Fruit fly (Drosophila melanogaster): ENCODE measurements around the gene CG32713.

CG32713 gene

DNA sequence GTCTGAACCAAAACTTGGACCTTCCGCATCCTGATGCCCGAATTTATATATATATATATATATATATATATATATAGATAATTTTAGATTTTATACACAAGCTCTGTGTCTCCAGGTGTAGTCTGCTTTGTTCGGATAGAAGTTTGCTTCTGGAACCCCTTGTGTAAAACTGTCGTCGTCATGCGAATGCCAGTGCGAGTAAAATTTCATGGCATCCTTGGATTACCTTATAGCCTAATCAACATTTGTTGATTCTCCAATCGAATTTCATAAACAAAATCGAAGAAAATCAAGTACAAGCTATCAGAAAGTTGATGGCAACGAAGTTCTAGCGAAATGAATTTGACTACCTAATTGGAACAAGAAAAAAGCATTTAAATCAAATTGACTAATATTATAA lies at the start of gene CG32713:
TSS of gene CG32713 (minus strand) at position 101 of the 400 bp plus-strand sequence.
- no peak for TF ChIP-seq noc (tag; optimal IDR thresholded peaks at IDR 0.05)

DNA sequence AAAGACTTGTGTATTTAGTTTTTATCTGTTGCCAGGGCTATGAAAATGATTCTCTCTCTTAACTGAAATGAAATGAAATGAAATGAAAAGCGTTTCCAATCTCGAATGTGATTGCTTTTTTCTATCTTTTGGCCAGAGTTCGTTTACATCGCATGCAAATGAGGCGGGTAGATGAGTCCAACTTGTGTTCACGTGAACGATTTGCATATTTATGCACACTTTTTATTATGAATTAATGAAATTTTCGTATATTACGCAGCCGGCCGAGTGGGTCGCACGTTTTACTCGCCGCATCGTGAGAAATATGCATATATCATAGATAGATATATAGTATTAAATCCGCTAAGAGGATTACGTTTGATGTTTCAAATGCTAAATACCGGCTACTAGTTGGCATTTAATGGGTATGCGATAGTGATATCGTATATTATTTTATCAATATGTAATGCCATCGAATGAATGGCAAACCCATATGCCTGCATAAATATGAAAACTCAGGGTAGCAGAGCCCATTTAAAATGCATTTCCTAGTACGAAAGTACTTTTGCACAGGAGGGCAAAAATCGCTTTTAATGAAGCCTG lies 47.7 kb upstream of the CG32713 start:
- TF ChIP-seq noc (tag; optimal IDR thresholded peaks at IDR 0.05), result no peak

DNA sequence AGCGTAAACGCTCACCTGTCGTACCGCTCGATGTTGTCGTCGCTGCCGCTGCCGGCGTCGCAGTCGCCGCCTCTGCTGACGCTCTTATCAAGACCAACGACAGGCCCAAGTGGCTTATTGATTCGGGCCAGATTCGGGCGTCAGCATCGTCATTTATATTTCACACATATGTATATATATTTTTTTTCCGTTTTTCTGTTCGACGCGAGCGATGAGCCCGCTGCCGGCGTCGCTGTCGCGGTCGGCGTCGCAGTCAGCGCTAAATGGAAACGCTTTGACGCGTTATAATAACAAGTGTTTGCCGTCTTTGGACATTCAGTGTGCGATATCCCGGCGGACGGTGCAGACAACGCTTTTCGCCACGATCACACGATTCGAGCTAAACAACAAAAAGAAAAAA lies 44.6 kb upstream of the CG32713 start:
- no peak for TF ChIP-seq noc (tag; optimal IDR thresholded peaks at IDR 0.05)

DNA sequence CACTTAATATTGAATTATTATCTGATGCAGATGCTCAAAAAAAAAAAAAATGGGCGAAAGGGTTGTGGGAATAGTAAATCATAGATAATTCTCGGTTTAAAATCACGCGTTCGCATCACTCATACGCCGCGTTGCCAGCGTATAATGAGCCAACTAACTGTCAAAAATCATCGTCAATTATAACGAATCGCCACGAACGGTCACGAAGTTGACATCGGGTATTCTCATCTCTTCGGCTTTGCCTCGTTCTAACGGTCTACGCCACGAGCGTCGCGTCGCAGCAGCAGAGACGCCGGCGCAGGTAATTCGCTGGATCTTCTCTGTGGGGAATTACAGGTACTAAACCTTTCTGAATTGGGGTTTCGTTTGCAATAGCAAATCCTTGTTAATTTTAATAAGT lies 43.9 kb upstream of the CG32713 start:
- no peak for TF ChIP-seq noc (tag; optimal IDR thresholded peaks at IDR 0.05)

DNA sequence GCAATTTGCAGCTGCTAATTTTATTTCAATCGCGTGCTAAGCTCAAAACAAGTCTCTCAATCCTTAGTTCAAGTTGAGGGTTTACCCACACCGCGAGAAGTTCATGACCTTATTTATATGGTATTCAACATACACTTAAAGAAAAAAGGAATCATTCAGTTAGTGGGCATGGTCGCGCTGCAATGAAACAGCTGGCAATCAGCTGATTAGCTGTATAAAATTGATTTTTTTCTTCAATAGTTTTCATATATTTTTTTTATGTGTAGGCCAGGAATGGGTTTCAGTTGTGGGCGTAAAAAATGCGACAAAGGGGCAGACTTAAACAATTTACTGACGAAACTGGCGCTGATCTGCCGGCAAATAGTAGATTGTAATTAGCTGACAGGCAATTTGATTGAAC lies 41.7 kb upstream of the CG32713 start:
- no peak for TF ChIP-seq noc (tag; optimal IDR thresholded peaks at IDR 0.05)

DNA sequence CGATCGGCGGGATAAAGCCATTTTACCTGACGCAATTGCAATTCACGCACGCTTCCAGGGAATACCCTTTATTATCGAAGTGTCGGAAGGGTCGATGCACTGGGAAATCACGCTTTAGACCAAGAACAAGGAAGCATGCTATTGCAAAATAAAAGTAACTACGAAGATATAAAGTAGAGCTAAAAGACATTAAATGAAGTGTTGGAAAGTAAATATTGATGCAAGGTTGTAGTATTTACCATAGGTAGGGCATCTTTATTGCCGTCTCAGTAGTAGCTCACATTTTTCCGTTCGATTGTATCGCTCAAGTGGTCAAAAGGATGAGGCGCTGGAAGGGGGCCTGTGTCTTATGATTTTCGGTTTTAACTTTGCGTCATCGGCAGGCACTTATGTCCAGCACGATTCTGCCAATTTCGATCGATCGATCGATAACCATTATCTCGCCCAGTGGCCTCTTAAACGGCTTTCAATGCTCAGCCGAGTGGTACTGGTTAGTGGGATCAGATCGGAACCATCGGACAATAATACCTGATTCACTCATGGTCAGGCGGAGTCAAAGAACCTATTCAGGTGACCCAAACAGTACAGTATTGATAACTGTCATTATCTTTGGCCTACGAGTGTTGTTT lies 40.3 kb upstream of the CG32713 start:
- no peak for TF ChIP-seq noc (tag; optimal IDR thresholded peaks at IDR 0.05)

DNA sequence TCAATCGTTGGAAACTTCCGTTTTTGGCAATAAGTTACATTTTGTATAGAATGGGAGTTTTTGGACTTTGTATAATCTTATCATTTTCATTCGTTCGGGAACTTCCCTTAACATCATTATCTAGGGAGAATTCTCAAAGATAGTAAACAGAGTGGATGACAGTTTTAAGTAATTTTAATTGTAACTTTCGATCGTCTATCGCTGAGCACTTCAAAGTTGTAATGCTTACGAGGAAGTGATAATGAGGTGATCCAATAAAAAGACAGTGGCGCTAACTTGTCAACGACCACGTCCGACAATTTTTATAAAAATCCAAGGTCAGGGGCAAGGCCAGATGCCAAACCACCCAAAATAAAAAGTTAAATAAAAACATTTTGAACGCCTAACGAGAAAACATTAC lies 38.9 kb upstream of the CG32713 start:
- TF ChIP-seq noc (tag; optimal IDR thresholded peaks at IDR 0.05), result no peak

DNA sequence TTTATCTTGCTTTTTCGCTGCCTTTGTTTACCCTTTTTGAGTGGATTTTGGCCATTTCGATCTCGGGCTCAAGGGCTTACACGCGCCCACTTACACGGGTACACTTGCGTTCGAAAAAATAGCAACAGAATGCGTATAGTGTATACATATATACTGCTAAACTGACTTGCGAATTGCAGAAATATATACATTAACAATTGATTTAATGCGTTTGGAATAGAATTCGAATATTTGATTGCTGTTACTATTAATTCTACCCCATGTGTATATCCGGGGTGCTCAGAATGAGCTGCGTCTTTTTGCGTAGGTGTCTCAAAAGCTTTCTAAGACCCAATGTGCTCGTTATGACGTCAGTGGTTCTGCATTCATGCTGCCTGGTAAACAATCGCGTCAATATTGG lies 36.0 kb upstream of the CG32713 start:
- no peak for TF ChIP-seq noc (tag; optimal IDR thresholded peaks at IDR 0.05)

DNA sequence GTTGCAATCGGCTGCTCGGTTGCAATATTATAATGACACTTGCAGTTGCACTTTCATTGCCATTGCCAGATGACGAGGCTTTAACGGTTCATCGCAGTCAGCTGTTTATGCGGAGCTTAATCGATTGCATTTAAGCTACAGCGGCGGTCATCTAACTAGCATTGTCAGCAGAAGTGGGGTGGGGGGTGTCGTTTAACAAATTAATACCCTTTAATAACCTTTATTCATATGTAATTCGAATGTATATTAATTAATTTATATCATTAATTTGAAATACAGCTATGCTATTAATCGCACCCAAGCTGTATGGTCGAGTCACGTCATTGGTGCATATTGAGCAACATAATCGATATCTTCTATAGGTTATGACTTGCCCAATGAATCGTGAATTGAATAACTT lies 35.4 kb upstream of the CG32713 start:
- no peak for TF ChIP-seq noc (tag; optimal IDR thresholded peaks at IDR 0.05)

DNA sequence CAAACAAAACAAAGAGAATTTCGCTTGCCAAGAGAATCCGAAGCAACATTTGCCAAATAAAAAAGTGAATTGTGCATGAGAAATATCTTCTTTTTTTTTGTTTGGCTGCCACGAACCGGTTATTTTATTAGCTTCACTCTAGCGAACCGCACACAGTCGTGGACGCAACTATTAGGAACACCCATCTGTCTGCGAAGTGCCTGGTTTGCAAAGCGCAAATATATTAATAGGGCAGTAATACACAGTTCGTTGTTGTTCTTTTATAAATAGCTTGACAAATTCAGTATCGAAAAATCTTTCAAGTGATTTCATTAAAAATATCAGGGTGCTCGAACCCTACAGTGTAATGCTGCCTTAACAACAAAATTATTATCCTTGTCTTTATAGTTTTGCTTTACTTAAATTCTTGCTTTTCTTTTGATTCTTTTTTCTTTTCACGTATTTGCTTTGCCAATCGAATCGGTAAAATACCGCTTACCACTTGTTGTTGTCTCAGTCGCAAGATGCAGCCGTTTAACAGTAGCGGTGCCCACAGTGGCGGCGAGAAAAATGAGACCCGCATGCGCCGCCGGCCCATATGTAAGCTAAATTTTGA lies 34.1 kb upstream of the CG32713 start:
- TF ChIP-seq noc (tag; optimal IDR thresholded peaks at IDR 0.05), result no peak

DNA sequence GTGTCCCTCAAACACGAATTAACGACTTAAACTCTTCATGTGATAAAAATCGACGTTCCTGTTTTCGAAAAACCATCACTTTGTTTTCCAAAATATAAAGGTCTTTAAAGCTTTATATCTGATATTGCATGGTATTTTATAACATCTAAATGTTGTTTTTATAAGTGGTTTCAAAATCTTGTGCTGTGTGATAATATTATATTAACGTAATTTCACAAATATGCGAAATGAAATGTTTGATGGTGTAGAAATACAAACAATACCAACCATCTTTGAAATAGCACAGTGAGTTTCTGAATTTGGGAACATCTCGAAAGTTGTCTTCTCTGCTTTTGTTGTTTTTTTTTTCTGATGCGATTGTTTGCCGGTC lies 33.5 kb upstream of the CG32713 start:
- TF ChIP-seq noc (tag; optimal IDR thresholded peaks at IDR 0.05), result peak; percentile 25

DNA sequence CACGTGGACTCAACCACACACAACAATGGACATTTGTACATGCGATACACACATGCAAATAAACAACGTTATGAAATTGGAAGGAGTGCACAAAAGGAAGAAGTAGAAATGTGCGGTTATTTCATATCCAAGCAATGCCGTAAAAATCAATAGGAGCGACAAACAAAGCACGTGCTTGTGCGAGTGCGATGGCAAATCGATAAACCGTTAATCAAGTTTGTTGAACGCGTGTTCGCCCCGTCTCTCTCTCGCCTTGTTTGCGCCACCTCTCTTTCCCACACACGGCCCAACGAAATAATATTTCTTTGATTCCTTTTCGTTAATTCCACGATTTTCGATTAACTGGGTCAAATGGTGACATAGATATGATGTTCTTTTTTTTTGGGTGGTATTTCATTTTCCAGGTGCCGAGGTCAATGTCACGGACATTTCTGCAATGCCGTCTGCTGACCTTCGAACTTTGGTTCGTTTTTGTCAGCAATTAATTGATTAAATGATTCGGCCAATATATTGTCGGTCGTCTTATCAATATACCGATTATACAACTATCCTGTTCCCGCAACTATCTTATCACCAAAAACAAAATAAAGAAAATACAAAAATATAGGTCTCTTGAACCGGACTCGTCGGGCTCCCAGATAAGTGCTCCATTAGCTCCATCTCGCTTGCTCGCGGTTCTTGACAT lies 33.0 kb upstream of the CG32713 start:
- no peak for TF ChIP-seq noc (tag; optimal IDR thresholded peaks at IDR 0.05)

DNA sequence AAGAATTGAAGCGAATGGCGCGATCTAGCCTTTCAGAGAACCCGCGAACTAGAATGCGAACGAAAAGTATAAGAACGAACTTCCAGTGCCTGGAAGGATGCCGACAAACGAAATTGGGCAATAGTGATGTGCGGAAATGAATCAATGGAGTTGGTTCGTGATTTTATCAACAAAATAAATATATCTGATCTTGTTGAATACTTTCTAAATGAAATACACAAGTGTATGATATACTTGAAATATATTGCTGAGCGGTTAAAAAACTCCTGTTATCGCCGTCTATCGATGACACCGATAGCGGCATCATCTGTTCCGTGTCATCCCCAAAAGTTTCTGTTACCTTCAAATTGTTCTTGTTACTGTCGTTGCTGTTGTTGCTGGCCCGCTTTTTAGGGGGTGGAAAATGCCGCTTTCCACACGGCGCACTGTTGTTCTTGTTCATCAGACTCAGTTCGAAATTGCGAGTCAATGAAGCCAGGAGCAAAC lies 32.1 kb upstream of the CG32713 start, which contains the start of gene otu:
TSS of gene otu (minus strand) at position 51 of the 486 bp plus-strand sequence.
- no peak for TF ChIP-seq noc (tag; optimal IDR thresholded peaks at IDR 0.05)

DNA sequence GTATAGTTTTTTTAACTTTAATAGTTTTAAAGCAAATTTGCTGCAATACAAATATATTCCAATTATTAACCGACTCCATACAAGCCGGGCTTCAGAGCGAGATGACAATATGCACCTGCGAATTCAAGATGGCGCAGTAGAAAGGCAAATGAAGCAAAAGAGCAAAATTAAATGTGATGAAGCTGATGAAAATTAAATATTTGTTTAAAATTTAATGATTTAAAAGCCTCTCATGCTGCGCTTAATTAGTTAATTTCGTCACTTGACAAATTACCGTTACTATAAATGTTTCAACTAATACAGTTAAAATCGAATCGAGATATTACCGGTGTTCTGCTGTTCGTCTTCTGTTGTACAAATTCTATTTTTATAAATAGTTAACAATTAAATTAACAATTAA lies 31.6 kb upstream of the CG32713 start, which contains the start of gene CG33181:
TSS of gene CG33181 (plus strand) at position 301 of the 400 bp plus-strand sequence.
- TF ChIP-seq noc (tag; optimal IDR thresholded peaks at IDR 0.05), result no peak

DNA sequence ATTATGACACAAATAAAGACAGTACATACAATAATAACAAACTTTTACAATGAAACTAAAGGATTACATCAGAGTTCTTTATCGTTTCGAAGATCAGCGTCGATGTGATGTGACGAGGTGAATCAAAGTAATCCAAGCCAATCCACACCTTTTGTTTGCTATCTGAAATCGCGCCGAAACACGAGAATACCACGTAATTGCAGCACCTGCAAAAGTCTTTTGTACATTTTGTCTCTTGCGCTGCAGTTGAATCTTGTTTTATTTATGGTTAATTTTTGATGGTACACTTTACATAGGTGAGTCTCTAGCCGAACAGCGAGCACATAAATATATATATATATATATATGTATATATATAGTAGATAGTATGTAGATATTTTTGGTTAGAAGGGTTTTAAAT lies 27.3 kb upstream of the CG32713 start:
- no peak for TF ChIP-seq noc (tag; optimal IDR thresholded peaks at IDR 0.05)

DNA sequence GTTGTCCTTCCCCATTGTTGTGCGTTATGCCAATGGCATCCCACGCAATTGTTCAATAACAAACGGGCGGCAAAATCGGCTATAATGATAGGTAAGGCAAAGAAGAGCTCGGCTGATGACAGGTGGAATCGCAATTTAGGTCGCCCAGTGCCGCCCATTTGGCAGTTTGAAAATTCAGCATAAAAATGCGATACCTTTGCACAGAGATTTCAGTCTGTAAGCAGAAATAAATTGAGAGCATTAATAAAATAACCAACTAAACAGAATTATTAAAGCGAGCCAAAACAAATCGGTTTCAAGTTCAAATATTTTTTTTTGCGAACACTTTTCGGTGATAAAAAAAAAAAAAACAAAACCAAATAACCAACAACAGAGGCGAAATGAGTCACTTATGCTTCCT lies 26.2 kb upstream of the CG32713 start, which contains the start of gene CG33223:
TSS of gene CG33223 (minus strand) at position 215 of the 400 bp plus-strand sequence.
- no peak for TF ChIP-seq noc (tag; optimal IDR thresholded peaks at IDR 0.05)

DNA sequence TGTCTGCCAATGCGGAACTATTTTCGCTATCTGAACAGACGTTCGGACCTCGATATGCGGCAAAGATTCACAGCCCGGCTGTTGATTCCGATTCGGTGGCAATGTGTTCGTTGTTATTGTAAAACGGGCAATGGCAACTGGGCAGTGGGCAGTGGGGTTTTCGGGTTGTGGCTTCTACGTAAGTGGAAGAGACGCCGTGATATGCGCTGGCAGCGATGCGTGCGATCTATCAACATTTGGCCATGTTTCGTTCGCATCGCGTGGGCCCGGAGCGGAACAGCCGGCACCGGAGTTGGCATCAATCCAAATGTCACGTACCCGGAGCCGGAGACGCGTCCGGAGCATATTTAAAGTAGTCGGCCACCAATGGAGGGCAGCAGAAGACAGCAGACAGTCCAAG lies 24.0 kb upstream of the CG32713 start, which contains the start of gene Cp38:
TSS of gene Cp38 (plus strand) at position 376 of the 400 bp plus-strand sequence.
- TF ChIP-seq noc (tag; optimal IDR thresholded peaks at IDR 0.05), result no peak

Data from whole organism, larva.